Worm (Caenorhabditis elegans): ENCODE data around the gene F35H10.6.

DNA sequence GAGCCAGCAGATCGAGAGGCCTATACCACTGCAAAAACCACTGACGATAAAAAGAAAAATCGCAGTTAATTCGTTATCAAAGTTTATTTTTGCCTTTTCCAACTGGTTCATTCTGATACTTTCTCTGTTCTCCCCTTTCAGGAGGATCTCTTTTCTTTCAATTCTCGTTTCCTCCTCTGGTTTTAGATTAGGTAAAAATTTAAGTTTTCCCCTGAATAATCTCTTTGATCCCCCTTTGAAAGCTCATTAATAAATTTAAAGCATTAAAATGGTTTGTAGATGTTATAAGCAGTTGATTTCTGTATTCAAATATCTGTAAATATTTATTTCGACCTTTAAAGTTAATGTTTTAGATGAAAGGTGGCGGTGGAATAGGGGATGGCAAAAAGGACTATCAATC lies 8.5 kb upstream of the F35H10.6 start, which contains the start of gene K07H8.2:
- no peak for TF ChIP-seq mls-2 (tag; optimal IDR thresholded peaks at IDR 0.05)
- TF ChIP-seq ces-1 (GFP tag; optimal IDR thresholded peaks at IDR 0.05) = no peak
- no peak for TF ChIP-seq unc-39 (tag; optimal IDR thresholded peaks at IDR 0.05)
- no peak for TF ChIP-seq mep-1 (tag; optimal IDR thresholded peaks at IDR 0.05)
- no peak for TF ChIP-seq blmp-1 (tag; optimal IDR thresholded peaks at IDR 0.05)
- TF ChIP-seq unc-62 (GFP tag; optimal IDR thresholded peaks at IDR 0.05) = no peak
- TF ChIP-seq ceh-39 (tag; optimal IDR thresholded peaks at IDR 0.05) = no peak
- no peak for TF ChIP-seq snpc-4 (tag; optimal IDR thresholded peaks at IDR 0.05)
- no peak for TF ChIP-seq tbx-8 (GFP tag; optimal IDR thresholded peaks at IDR 0.05)
- no peak for TF ChIP-seq lsy-2 (tag; optimal IDR thresholded peaks at IDR 0.05)
- no peak for TF ChIP-seq sptf-1 (tag; optimal IDR thresholded peaks at IDR 0.05)
- no peak for TF ChIP-seq nhr-237 (tag; optimal IDR thresholded peaks at IDR 0.05)
